ENCODE assay signal across 2 worm cellular contexts in the genomic region with DNA sequence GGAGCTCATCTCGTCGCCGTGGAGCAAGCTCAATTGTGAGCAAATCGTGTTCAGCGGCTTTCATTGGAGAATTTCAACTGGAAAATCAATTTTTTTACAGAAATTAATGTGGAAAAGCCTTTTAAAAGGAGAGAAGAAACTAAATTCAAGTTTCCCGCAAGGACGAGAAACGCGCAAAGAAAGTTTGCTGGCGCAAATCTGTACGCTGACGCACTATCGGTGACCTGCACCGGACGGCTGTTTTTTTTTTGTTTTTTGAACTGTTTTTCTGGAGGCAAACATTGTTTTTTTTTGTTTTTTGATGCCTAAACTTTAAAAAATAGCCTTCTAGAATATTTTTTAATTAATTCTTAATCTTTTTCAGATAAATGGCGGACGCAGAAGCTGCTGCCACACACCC.
TF ChIP-seq lines count a peak whose summit lies in the region.

Gene hpr-17, minus strand, starts transcription at position 77 of the 400 bp plus-strand sequence.
Gene F32A11.1, plus strand, starts transcription at position 359 of the 400 bp plus-strand sequence.

TF ChIP-seq in whole organism, L2 larva, 48 proteins besides CTCF, POLR2A, EP300 and RAD21 (continued from another document):
- TF ChIP-seq blmp-1 (tag; optimal IDR thresholded peaks at IDR 0.05; lab: Kevin White, UChicago; ENCODE audit: insufficient read depth) (peak; percentile 23), nhr-10 (tag; optimal IDR thresholded peaks at IDR 0.05; lab: Kevin White, UChicago) (peak; percentile 58), crh-2 (tag; optimal IDR thresholded peaks at IDR 0.05; lab: Kevin White, UChicago) (peak; percentile 86), nhr-129 (tag; optimal IDR thresholded peaks at IDR 0.05; lab: Kevin White, UChicago) (peak; percentile 77), snpc-4 (tag; optimal IDR thresholded peaks at IDR 0.05; lab: Kevin White, UChicago) (peak; percentile 82), mbf-1 (tag; optimal IDR thresholded peaks at IDR 0.05; lab: Kevin White, UChicago) (no peak), skn-1 (tag; optimal IDR thresholded peaks at IDR 0.05; lab: Kevin White, UChicago) (peak; percentile 2), Y55F3AM.14 (GFP tag; optimal IDR thresholded peaks at IDR 0.05; lab: Kevin White, UChicago) (no peak), unc-39 (tag; optimal IDR thresholded peaks at IDR 0.05; lab: Kevin White, UChicago) (no peak), ceh-82 (tag; optimal IDR thresholded peaks at IDR 0.05; lab: Kevin White, UChicago) (peak; percentile 61), mab-5 (tag; optimal IDR thresholded peaks at IDR 0.05; lab: Kevin White, UChicago) (peak; percentile 70), lsy-2 (tag; optimal IDR thresholded peaks at IDR 0.05; lab: Kevin White, UChicago) (peak; percentile 87 to 92), sem-4 (tag; optimal IDR thresholded peaks at IDR 0.05; lab: Kevin White, UChicago) (peak; percentile 49)

TF ChIP-seq in whole organism, L4 larva, 104 proteins besides CTCF, POLR2A, EP300 and RAD21 (continued from another document):
- TF ChIP-seq nhr-6 (tag; optimal IDR thresholded peaks at IDR 0.05; lab: Kevin White, UChicago) (peak; percentile 75), mxl-3 (GFP tag; optimal IDR thresholded peaks at IDR 0.05; lab: Kevin White, UChicago) (no peak), egl-43 (GFP tag; IDR thresholded peaks at IDR 0.05; lab: Robert Waterston, UW) (no peak; the same call in 1 of the 2 replicates), F10B5.3 (tag; optimal IDR thresholded peaks at IDR 0.05; lab: Kevin White, UChicago) (peak; percentile 63), gei-8 (GFP tag; optimal IDR thresholded peaks at IDR 0.05; lab: Kevin White, UChicago) (no peak), lin-1 (GFP tag; IDR thresholded peaks at IDR 0.05; lab: Robert Waterston, UW) (no peak), ztf-7 (tag; optimal IDR thresholded peaks at IDR 0.05; lab: Kevin White, UChicago) (peak; percentile 67), attf-4 (tag; optimal IDR thresholded peaks at IDR 0.05; lab: Kevin White, UChicago) (no peak), mes-2 (tag; optimal IDR thresholded peaks at IDR 0.05; lab: Kevin White, UChicago; ENCODE audit: poor library complexity, severe bottlenecking) (peak; percentile 80), Y75B8A.6 (GFP tag; IDR thresholded peaks at IDR 0.05; lab: Robert Waterston, UW) (no peak), lin-39 (tag; optimal IDR thresholded peaks at IDR 0.05; lab: Kevin White, UChicago) (no peak), F37D6.2 (tag; optimal IDR thresholded peaks at IDR 0.05; lab: Kevin White, UChicago) (peak; percentile 46), aha-1 (tag; lab: Kevin White, UChicago) (no peak), F26F4.8 (GFP tag; conservative IDR thresholded peaks at IDR 0.05; lab: Robert Waterston, UW) (no peak), snpc-1.2 (GFP tag; IDR thresholded peaks at IDR 0.05; lab: Robert Waterston, UW) (no peak), spr-3 (GFP tag; optimal IDR thresholded peaks at IDR 0.05; lab: Kevin White, UChicago) (no peak), zag-1 (tag; optimal IDR thresholded peaks at IDR 0.05; lab: Kevin White, UChicago) (no peak), mep-1 (tag; optimal IDR thresholded peaks at IDR 0.05; lab: Kevin White, UChicago) (peak; percentile 84), nhr-111 (GFP tag; optimal IDR thresholded peaks at IDR 0.05; lab: Kevin White, UChicago) (no peak), sdz-12 (GFP tag; optimal IDR thresholded peaks at IDR 0.05; lab: Kevin White, UChicago) (no peak), duxl-1 (tag; optimal IDR thresholded peaks at IDR 0.05; lab: Kevin White, UChicago; ENCODE audit: poor library complexity) (peak; percentile 71), fkh-10 (GFP tag; optimal IDR thresholded peaks at IDR 0.05; lab: Kevin White, UChicago) (peak; percentile 68), T26A8.4 (GFP tag; IDR thresholded peaks at IDR 0.05; lab: Robert Waterston, UW) (peak; percentile 86), ZK337.2 (GFP tag; IDR thresholded peaks at IDR 0.05; lab: Robert Waterston, UW) (no peak), daf-16 (GFP tag; optimal IDR thresholded peaks at IDR 0.05; lab: Kevin White, UChicago) (peak in 1 of 2 experiments; percentile 77), daf-16 (tag; optimal IDR thresholded peaks at IDR 0.05; lab: Kevin White, UChicago) (peak; percentile 61), ctbp-1 (GFP tag; IDR thresholded peaks at IDR 0.05; lab: Robert Waterston, UW) (no peak), nhr-41 (GFP tag; IDR thresholded peaks at IDR 0.05; lab: Robert Waterston, UW) (no peak), lin-38 (GFP tag; IDR thresholded peaks at IDR 0.05; lab: Robert Waterston, UW) (peak; percentile 91), zip-2 (tag; optimal IDR thresholded peaks at IDR 0.05; lab: Kevin White, UChicago) (no peak), nhr-11 (tag; optimal IDR thresholded peaks at IDR 0.05; lab: Kevin White, UChicago) (peak; percentile 66), saeg-2 (GFP tag; IDR thresholded peaks at IDR 0.05; lab: Robert Waterston, UW) (no peak), tag-97 (GFP tag; IDR thresholded peaks at IDR 0.05; lab: Robert Waterston, UW) (no peak), lin-29 (GFP tag; IDR thresholded peaks at IDR 0.05; lab: Robert Waterston, UW) (peak; percentile 36; the same call in 1 of the 2 replicates), zip-11 (GFP tag; IDR thresholded peaks at IDR 0.05; lab: Robert Waterston, UW) (no peak), mxl-2 (GFP tag; conservative IDR thresholded peaks at IDR 0.05; lab: Robert Waterston, UW) (no peak), pha-4 (GFP tag; IDR thresholded peaks at IDR 0.05; lab: Robert Waterston, UW) (peak; percentile 64; the same call in 1 of the 2 replicates), pha-4 (tag; optimal IDR thresholded peaks at IDR 0.05; lab: Kevin White, UChicago) (peak; percentile 54), tra-1 (GFP tag; IDR thresholded peaks at IDR 0.05; lab: Robert Waterston, UW) (no peak), spr-1 (tag; optimal IDR thresholded peaks at IDR 0.05; lab: Kevin White, UChicago) (peak; percentile 24), egl-27 (tag; optimal IDR thresholded peaks at IDR 0.05; lab: Kevin White, UChicago) (no peak), hif-1 (tag; optimal IDR thresholded peaks at IDR 0.05; lab: Kevin White, UChicago) (peak in 1 of 2 experiments; percentile 66), F44E2.7 (GFP tag; IDR thresholded peaks at IDR 0.05; lab: Robert Waterston, UW) (no peak), F49E8.2 (tag; optimal IDR thresholded peaks at IDR 0.05; lab: Kevin White, UChicago; ENCODE audit: borderline replicate concordance) (no peak), Y5F2A.4 (GFP tag; optimal IDR thresholded peaks at IDR 0.05; lab: Kevin White, UChicago) (no peak), ceh-82 (tag; optimal IDR thresholded peaks at IDR 0.05; lab: Kevin White, UChicago) (no peak), ama-1 (optimal IDR thresholded peaks at IDR 0.05; lab: Kevin White, UChicago) (peak; percentile 55), nhr-10 (tag; optimal IDR thresholded peaks at IDR 0.05; lab: Kevin White, UChicago) (no peak), dmd-9 (GFP tag; IDR thresholded peaks at IDR 0.05; lab: Robert Waterston, UW) (0 out of 2 replicates have a peak, but pooled peaks have one; percentile 40), dmd-8 (GFP tag; IDR thresholded peaks at IDR 0.05; lab: Robert Waterston, UW) (no peak), lsy-2 (tag; optimal IDR thresholded peaks at IDR 0.05; lab: Kevin White, UChicago) (peak in 1 of 2 experiments; percentile 89), jun-1 (tag; optimal IDR thresholded peaks at IDR 0.05; lab: Kevin White, UChicago) (no peak), madf-9 (GFP tag; conservative IDR thresholded peaks at IDR 0.05; lab: Robert Waterston, UW) (peak; percentile 71; the same call in 1 of the 2 replicates), mdt-29 (GFP tag; IDR thresholded peaks at IDR 0.05; lab: Robert Waterston, UW) (no peak), nhr-77 (tag; optimal IDR thresholded peaks at IDR 0.05; lab: Kevin White, UChicago) (peak; percentile 2), D1046.2 (GFP tag; IDR thresholded peaks at IDR 0.05; lab: Robert Waterston, UW) (no peak), arid-1 (GFP tag; conservative IDR thresholded peaks at IDR 0.05; lab: Robert Waterston, UW) (no peak), ZK546.5 (tag; optimal IDR thresholded peaks at IDR 0.05; lab: Kevin White, UChicago) (no peak), dve-1 (tag; optimal IDR thresholded peaks at IDR 0.05; lab: Kevin White, UChicago; ENCODE audit: insufficient read depth) (peak; percentile 83), cey-2 (tag; optimal IDR thresholded peaks at IDR 0.05; lab: Kevin White, UChicago; ENCODE audit: borderline replicate concordance, insufficient read depth) (no peak), T20F7.1 (GFP tag; optimal IDR thresholded peaks at IDR 0.05; lab: Kevin White, UChicago) (no peak), lin-13 (GFP tag; optimal IDR thresholded peaks at IDR 0.05; lab: Kevin White, UChicago) (peak; percentile 65), pqm-1 (tag; optimal IDR thresholded peaks at IDR 0.05; lab: Kevin White, UChicago) (no peak), aly-2 (tag; optimal IDR thresholded peaks at IDR 0.05; lab: Kevin White, UChicago) (no peak), set-16 (GFP tag; IDR thresholded peaks at IDR 0.05; lab: Robert Waterston, UW) (no peak), madf-5 (GFP tag; IDR thresholded peaks at IDR 0.05; lab: Robert Waterston, UW) (no peak), unc-39 (tag; optimal IDR thresholded peaks at IDR 0.05; lab: Kevin White, UChicago) (no peak), dmd-6 (GFP tag; IDR thresholded peaks at IDR 0.05; lab: Robert Waterston, UW) (peak; percentile 72), php-3 (GFP tag; IDR thresholded peaks at IDR 0.05; lab: Robert Waterston, UW) (no peak), dpl-1 (GFP tag; optimal IDR thresholded peaks at IDR 0.05; lab: Kevin White, UChicago) (peak; percentile 98), nhr-28 (tag; optimal IDR thresholded peaks at IDR 0.05; lab: Kevin White, UChicago) (peak; percentile 44), fos-1 (tag; optimal IDR thresholded peaks at IDR 0.05; lab: Kevin White, UChicago) (no peak), ces-1 (GFP tag; optimal IDR thresholded peaks at IDR 0.05; lab: Kevin White, UChicago) (no peak), ceh-62 (tag; optimal IDR thresholded peaks at IDR 0.05; lab: Kevin White, UChicago) (no peak), ceh-28 (tag; optimal IDR thresholded peaks at IDR 0.05; lab: Kevin White, UChicago) (no peak), nhr-237 (tag; optimal IDR thresholded peaks at IDR 0.05; lab: Kevin White, UChicago) (no peak), nhr-48 (tag; optimal IDR thresholded peaks at IDR 0.05; lab: Kevin White, UChicago) (peak; percentile 46), Y105C5A.15 (GFP tag; IDR thresholded peaks at IDR 0.05; lab: Robert Waterston, UW) (no peak), hmg-1.1 (GFP tag; IDR thresholded peaks at IDR 0.05; lab: Robert Waterston, UW) (peak; percentile 78), daf-19 (GFP tag; conservative IDR thresholded peaks at IDR 0.05; lab: Robert Waterston, UW) (no peak), unc-62 (GFP tag; optimal IDR thresholded peaks at IDR 0.05 in 1 of 2; lab: Kevin White, UChicago) (peak in 1 of 2 experiments; percentile 90), unc-62 (tag; optimal IDR thresholded peaks at IDR 0.05; lab: Kevin White, UChicago) (no peak), snpc-4 (tag; optimal IDR thresholded peaks at IDR 0.05; lab: Kevin White, UChicago) (peak; percentile 51), hlh-30 (tag; optimal IDR thresholded peaks at IDR 0.05; lab: Kevin White, UChicago; ENCODE audit: insufficient read depth) (peak; percentile 68), lir-3 (tag; optimal IDR thresholded peaks at IDR 0.05; lab: Kevin White, UChicago) (no peak)
TF ChIP-seq in whole organism, L4 larva: peak in this region for 41.
